Worm (Caenorhabditis elegans) whole organism, mixed stage, embryonic: ENCODE measurements around the gene K11H12.3.

Experiments used
- M03D4.4 ChIP-seq: sonication (generic microtip); optimal IDR thresholded peaks from 2 replicates; lab custom pipeline; 2017; ENCODE audit warnings: mild to moderate bottlenecking, missing genetic modification characterization, missing compliant biosample characterization
- bed-3 ChIP-seq: fragments of 200-800 bp; sonication (Bioruptor generic); optimal IDR thresholded peaks from 3 replicates; lab custom pipeline; 2018; ENCODE audit warnings: mild to moderate bottlenecking, missing genetic modification characterization, moderate library complexity, missing compliant biosample characterization
- blmp-1 ChIP-seq: fragments of 150-350 bp; optimal IDR thresholded peaks from 2 replicates; lab custom pipeline; 2014; ENCODE audit warnings: missing biosample characterization, missing genetic modification characterization
- ceh-39 ChIP-seq: fragments of 150-350 bp; optimal IDR thresholded peaks from 2 replicates; lab custom pipeline; 2014; ENCODE audit warnings: missing biosample characterization, missing genetic modification characterization
- ceh-43 ChIP-seq: fragments of 200-800 bp; sonication (Bioruptor generic); optimal IDR thresholded peaks from 2 replicates; lab custom pipeline; 2018; ENCODE audit warnings: mild to moderate bottlenecking, missing genetic modification characterization, moderate library complexity, missing compliant biosample characterization
- ceh-83 ChIP-seq: fragments of 200-800 bp; sonication (Bioruptor generic); optimal IDR thresholded peaks from 2 replicates; lab custom pipeline; 2018; ENCODE audit warnings: mild to moderate bottlenecking, missing genetic modification characterization, missing compliant biosample characterization
- ces-1 ChIP-seq: fragments of 150-350 bp; optimal IDR thresholded peaks from 2 replicates; lab custom pipeline; 2014; ENCODE audit warnings: missing biosample characterization, missing genetic modification reagents, missing genetic modification characterization
- cnd-1 ChIP-seq: fragments of 200-800 bp; sonication (Bioruptor generic); optimal IDR thresholded peaks from 2 replicates; lab custom pipeline; 2018; ENCODE audit warnings: mild to moderate bottlenecking, missing genetic modification characterization, missing compliant biosample characterization
- elt-1 ChIP-seq: sonication (generic microtip); optimal IDR thresholded peaks from 2 replicates; lab custom pipeline; 2017; ENCODE audit warnings: missing genetic modification characterization, mild to moderate bottlenecking, missing compliant biosample characterization, antibody characterized with exemption, moderate library complexity, borderline replicate concordance; ENCODE audit not compliant: insufficient read depth
- elt-3 ChIP-seq: fragments of 150-350 bp; optimal IDR thresholded peaks from 2 replicates; lab custom pipeline; 2014; ENCODE audit warnings: missing biosample characterization, missing genetic modification characterization
- flh-1 ChIP-seq: fragments of 200-800 bp; sonication (Bioruptor generic); optimal IDR thresholded peaks from 2 replicates; lab custom pipeline; 2018; ENCODE audit warnings: mild to moderate bottlenecking, missing genetic modification characterization, moderate library complexity, missing compliant biosample characterization
- ham-2 ChIP-seq: fragments of 200-800 bp; sonication (Bioruptor generic); optimal IDR thresholded peaks from 2 replicates; lab custom pipeline; 2018; ENCODE audit warnings: mild to moderate bottlenecking, missing genetic modification characterization, missing compliant biosample characterization
- hlh-1 ChIP-seq: fragments of 150-350 bp; optimal IDR thresholded peaks from 2 replicates; lab custom pipeline; 2014; ENCODE audit warnings: missing biosample characterization, missing genetic modification reagents, missing genetic modification characterization
- lin-32 ChIP-seq: fragments of 200-800 bp; sonication (Bioruptor generic); optimal IDR thresholded peaks from 2 replicates; lab custom pipeline; 2018; ENCODE audit warnings: mild to moderate bottlenecking, missing genetic modification characterization, missing compliant biosample characterization
- mab-5 ChIP-seq: fragments of 150-350 bp; optimal IDR thresholded peaks from 2 replicates; lab custom pipeline; 2014; ENCODE audit warnings: missing biosample characterization, missing genetic modification characterization
- mep-1 ChIP-seq: fragments of 150-350 bp; optimal IDR thresholded peaks from 2 replicates; lab custom pipeline; 2017; ENCODE audit warnings: missing biosample characterization, missing genetic modification reagents, missing genetic modification characterization, inconsistent platforms
- nhr-12 ChIP-seq: fragments of 150-350 bp; optimal IDR thresholded peaks from 2 replicates; lab custom pipeline; 2014; ENCODE audit warnings: missing biosample characterization, missing genetic modification characterization
- nhr-237 ChIP-seq: fragments of 150-350 bp; optimal IDR thresholded peaks from 2 replicates; lab custom pipeline; 2014; ENCODE audit warnings: missing biosample characterization, missing genetic modification characterization
- nhr-28 ChIP-seq: fragments of 150-350 bp; optimal IDR thresholded peaks from 2 replicates; lab custom pipeline; 2014; ENCODE audit warnings: missing biosample characterization, missing genetic modification characterization
- nhr-76 ChIP-seq: sonication (generic microtip); optimal IDR thresholded peaks from 2 replicates; lab custom pipeline; 2017; ENCODE audit warnings: missing biosample characterization, missing genetic modification characterization
- pha-4 ChIP-seq: fragments of 150-350 bp; optimal IDR thresholded peaks from 2 replicates; lab custom pipeline; 2018; ENCODE audit warnings: missing biosample characterization, missing genetic modification reagents, missing genetic modification characterization
- sem-2 ChIP-seq: fragments of 200-800 bp; sonication (Bioruptor generic); optimal IDR thresholded peaks from 2 replicates; lab custom pipeline; 2018; ENCODE audit warnings: mild to moderate bottlenecking, missing genetic modification characterization, missing compliant biosample characterization
- snpc-4 ChIP-seq: fragments of 150-350 bp; optimal IDR thresholded peaks from 2 replicates; lab custom pipeline; 2014; ENCODE audit warnings: missing biosample characterization, missing genetic modification characterization
- sptf-1 ChIP-seq: sonication (generic microtip); optimal IDR thresholded peaks from 2 replicates; lab custom pipeline; 2017; ENCODE audit warnings: mild to moderate bottlenecking, missing genetic modification characterization, moderate library complexity, missing compliant biosample characterization
- tbx-8 ChIP-seq: fragments of 200-800 bp; sonication (Bioruptor generic); optimal IDR thresholded peaks from 2 replicates; lab custom pipeline; 2018; ENCODE audit warnings: mild to moderate bottlenecking, missing genetic modification characterization, moderate library complexity, missing compliant biosample characterization
- unc-120 ChIP-seq: sonication (generic microtip); optimal IDR thresholded peaks from 2 replicates; lab custom pipeline; 2017; ENCODE audit warnings: missing genetic modification characterization, missing compliant biosample characterization; ENCODE audit not compliant: poor library complexity, severe bottlenecking
- unc-39 ChIP-seq: fragments of 150-350 bp; optimal IDR thresholded peaks from 2 replicates; lab custom pipeline; 2014; ENCODE audit warnings: missing biosample characterization, missing genetic modification characterization
- ztf-11 ChIP-seq: fragments of 150-350 bp; optimal IDR thresholded peaks from 2 replicates; lab custom pipeline; 2014; ENCODE audit warnings: missing biosample characterization, missing genetic modification characterization

The K11H12.3 gene

ce11 chrIV:649365-649764 lies 23.9 kb downstream of the K11H12.3 start, which contains the start of gene K11H12.9:
Gene K11H12.9, plus strand, starts transcription at chrIV:649665.
- TF ChIP-seq nhr-237 (tag; lab: Kevin White, UChicago) (no peak), tbx-8 (GFP tag; lab: Kevin White, UChicago) (no peak), unc-120 (tag; lab: Kevin White, UChicago) (no peak), bed-3 (GFP tag; lab: Kevin White, UChicago) (no peak), snpc-4 (tag; lab: Kevin White, UChicago) (no peak), M03D4.4 (no peak), nhr-76 (no peak), ztf-11 (tag; lab: Kevin White, UChicago) (no peak), lin-32 (GFP tag; lab: Kevin White, UChicago) (no peak)

- TF ChIP-seq pha-4 (tag; lab: Kevin White, UChicago) (no peak), lin-32 (GFP tag; lab: Kevin White, UChicago) (no peak)
Measured at ce11 chrIV:648362-648761, 24.9 kb downstream of the K11H12.3 start.

ce11 chrIV:643481-643880 lies 29.8 kb downstream of the K11H12.3 start:
- TF ChIP-seq ceh-83 = no peak

- TF ChIP-seq unc-39 (tag; lab: Kevin White, UChicago) (no peak), elt-3 (tag; lab: Kevin White, UChicago) (no peak), hlh-1 (tag; lab: Kevin White, UChicago) (no peak), mab-5 (tag; lab: Kevin White, UChicago) (no peak), mep-1 (tag; lab: Kevin White, UChicago) (no peak), snpc-4 (tag; lab: Kevin White, UChicago) (no peak), sptf-1 (tag; lab: Kevin White, UChicago) (no peak), ces-1 (GFP tag; lab: Kevin White, UChicago) (no peak), elt-1 (tag; lab: Kevin White, UChicago) (no peak), ham-2 (GFP tag; lab: Kevin White, UChicago) (no peak), nhr-76 (no peak), nhr-28 (tag; lab: Kevin White, UChicago) (no peak), sem-2 (GFP tag; lab: Kevin White, UChicago) (no peak), flh-1 (GFP tag; lab: Kevin White, UChicago) (no peak), ceh-43 (GFP tag; lab: Kevin White, UChicago) (no peak), nhr-237 (tag; lab: Kevin White, UChicago) (no peak), tbx-8 (GFP tag; lab: Kevin White, UChicago) (no peak)
Measured at ce11 chrIV:639167-639566, 34.1 kb downstream of the K11H12.3 start.

- TF ChIP-seq snpc-4 (tag; lab: Kevin White, UChicago) = no peak
- TF ChIP-seq elt-3 (tag; lab: Kevin White, UChicago) = no peak
- no peak for TF ChIP-seq ztf-11 (tag; lab: Kevin White, UChicago)
- no peak for TF ChIP-seq tbx-8 (GFP tag; lab: Kevin White, UChicago)
- no peak for TF ChIP-seq ham-2 (GFP tag; lab: Kevin White, UChicago)
- TF ChIP-seq ces-1 (GFP tag; lab: Kevin White, UChicago) = no peak
- TF ChIP-seq elt-1 (tag; lab: Kevin White, UChicago) = no peak
- TF ChIP-seq ceh-43 (GFP tag; lab: Kevin White, UChicago) = no peak
- TF ChIP-seq mep-1 (tag; lab: Kevin White, UChicago) = no peak
- no peak for TF ChIP-seq ceh-39 (tag; lab: Kevin White, UChicago)
- no peak for TF ChIP-seq blmp-1
- TF ChIP-seq nhr-76 = no peak
- TF ChIP-seq sptf-1 (tag; lab: Kevin White, UChicago) = no peak
- TF ChIP-seq pha-4 (tag; lab: Kevin White, UChicago) = no peak
- TF ChIP-seq cnd-1 (tag; lab: Kevin White, UChicago) = no peak
- TF ChIP-seq nhr-237 (tag; lab: Kevin White, UChicago) = no peak
- no peak for TF ChIP-seq nhr-12 (tag; lab: Kevin White, UChicago)
Measured at ce11 chrIV:633565-633964, 39.7 kb downstream of the K11H12.3 start.

- no peak for TF ChIP-seq ham-2 (GFP tag; lab: Kevin White, UChicago)
Measured at ce11 chrIV:631869-632268, 41.4 kb downstream of the K11H12.3 start.
